Worm (Caenorhabditis elegans) whole organism, L4 larva: ENCODE data around the gene Y38C1AA.12.

Experiments
- F10B5.3 ChIP-seq: sonication (generic microtip); optimal IDR thresholded peaks from 2 replicates; lab custom pipeline; 2016; ENCODE audit warnings: mild to moderate bottlenecking, missing genetic modification characterization, missing compliant biosample characterization
- F49E8.2 ChIP-seq: sonication (generic microtip); optimal IDR thresholded peaks from 2 replicates; lab custom pipeline; 2016; ENCODE audit warnings: missing compliant biosample characterization, mild to moderate bottlenecking, missing genetic modification characterization, borderline replicate concordance
- Y75B8A.6 ChIP-seq: fragments of 200-800 bp; sonication (Bioruptor generic); IDR thresholded peaks from 2 replicates; pipeline ENCODE4 v1.3.6; 2022; ENCODE audit warnings: missing genetic modification reagents, missing genetic modification characterization, missing compliant biosample characterization
- ZK337.2 ChIP-seq: fragments of 200-800 bp; sonication (Bioruptor generic); IDR thresholded peaks from 2 replicates; pipeline ENCODE4 v1.3.6; 2022; ENCODE audit warnings: missing genetic modification reagents, missing genetic modification characterization, missing compliant biosample characterization
- aha-1 ChIP-seq: fragments of 150-350 bp; peaks from one replicate; lab custom pipeline; 2014; ENCODE audit warnings: missing biosample characterization, missing genetic modification characterization
- ama-1 ChIP-seq: fragments of 150-350 bp; optimal IDR thresholded peaks from 2 replicates; lab custom pipeline; 2014; ENCODE audit warnings: inconsistent platforms, mixed read lengths
- ceh-20 ChIP-seq: fragments of 200-800 bp; sonication (Bioruptor generic); IDR thresholded peaks from 2 replicates; pipeline ENCODE4 v1.3.6; 2022; ENCODE audit warnings: missing genetic modification reagents, missing genetic modification characterization, missing compliant biosample characterization
- ceh-28 ChIP-seq: fragments of 150-350 bp; optimal IDR thresholded peaks from 2 replicates; lab custom pipeline; 2014; ENCODE audit warnings: missing biosample characterization, missing genetic modification reagents, missing genetic modification characterization
- ceh-44 ChIP-seq: fragments of 200-800 bp; sonication (Bioruptor generic); IDR thresholded peaks from 2 replicates; pipeline ENCODE4 v1.3.6; 2022; ENCODE audit warnings: missing genetic modification reagents, missing genetic modification characterization, missing compliant biosample characterization
- ceh-62 ChIP-seq: sonication (generic microtip); optimal IDR thresholded peaks from 2 replicates; lab custom pipeline; 2017; ENCODE audit warnings: missing biosample characterization, missing genetic modification characterization
- ceh-82 ChIP-seq: sonication (generic microtip); optimal IDR thresholded peaks from 2 replicates; lab custom pipeline; 2017; ENCODE audit warnings: missing biosample characterization, missing genetic modification characterization
- cey-2 ChIP-seq: sonication (generic microtip); optimal IDR thresholded peaks from 3 replicates; lab custom pipeline; 2017; ENCODE audit warnings: missing genetic modification characterization, mild to moderate bottlenecking, missing compliant biosample characterization, antibody characterized with exemption, borderline replicate concordance; ENCODE audit not compliant: insufficient read depth
- daf-16 ChIP-seq, 3 experiments: sonication (generic microtip); optimal IDR thresholded peaks; 2 replicates each; lab custom pipeline; 2016 to 2017; ENCODE audit warnings: missing genetic modification characterization in 3 of 3, missing genetic modification reagents in 3 of 3, mild to moderate bottlenecking in 2 of 3, missing compliant biosample characterization in 2 of 3, missing biosample characterization in 1 of 3, moderate library complexity in 1 of 3
- dmd-9 ChIP-seq: fragments of 200-800 bp; sonication (Bioruptor generic); IDR thresholded peaks from 2 replicates; pipeline ENCODE4 v1.3.6; 2022; ENCODE audit warnings: missing genetic modification reagents, missing genetic modification characterization, missing compliant biosample characterization
- duxl-1 ChIP-seq: sonication (generic microtip); optimal IDR thresholded peaks from 2 replicates; lab custom pipeline; 2016; ENCODE audit warnings: mild to moderate bottlenecking, missing genetic modification characterization, moderate library complexity, missing compliant biosample characterization; ENCODE audit not compliant: poor library complexity
- egl-27 ChIP-seq: sonication (generic microtip); optimal IDR thresholded peaks from 3 replicates; lab custom pipeline; 2017; ENCODE audit warnings: missing biosample characterization, missing genetic modification reagents, missing genetic modification characterization
- fos-1 ChIP-seq: fragments of 150-350 bp; optimal IDR thresholded peaks from 2 replicates; lab custom pipeline; 2014; ENCODE audit warnings: missing biosample characterization, missing genetic modification characterization
- hif-1 ChIP-seq, 2 experiments: sonication (generic microtip); optimal IDR thresholded peaks; 2 replicates each; lab custom pipeline; 2016 to 2017; ENCODE audit warnings: missing compliant biosample characterization in 2 of 2, missing genetic modification characterization in 2 of 2, missing genetic modification reagents in 2 of 2, missing genotype in 2 of 2, mild to moderate bottlenecking in 1 of 2
- hlh-30 ChIP-seq: sonication (generic microtip); optimal IDR thresholded peaks from 2 replicates; lab custom pipeline; 2017; ENCODE audit warnings: antibody characterized with exemption, mild to moderate bottlenecking, missing genetic modification characterization, missing compliant biosample characterization; ENCODE audit not compliant: insufficient read depth
- hmg-1.1 ChIP-seq: fragments of 200-800 bp; sonication (Bioruptor generic); IDR thresholded peaks from 2 replicates; pipeline ENCODE4 v1.3.6; 2022; ENCODE audit warnings: missing genetic modification reagents, missing genetic modification characterization, missing compliant biosample characterization
- lim-7 ChIP-seq: fragments of 200-800 bp; sonication (Bioruptor generic); IDR thresholded peaks from 2 replicates; pipeline ENCODE4 v1.3.6; 2022; ENCODE audit warnings: missing genetic modification characterization, missing compliant biosample characterization
- madf-5 ChIP-seq, 2 experiments: fragments of 200-800 bp; sonication (Bioruptor generic); IDR thresholded peaks; 2 replicates each; pipeline ENCODE4 v1.3.6; 2022; ENCODE audit warnings: missing compliant biosample characterization in 2 of 2, missing genetic modification characterization in 2 of 2
- mdl-1 ChIP-seq, 2 experiments: fragments of 150-350 bp in 1 of 2; sonication (generic microtip) in 1 of 2; optimal IDR thresholded peaks; 2 replicates each; lab custom pipeline; 2014 to 2017; ENCODE audit warnings: missing biosample characterization in 2 of 2, missing genetic modification characterization in 2 of 2
- nhr-102 ChIP-seq: sonication (generic microtip); optimal IDR thresholded peaks from 2 replicates; lab custom pipeline; 2016; ENCODE audit warnings: mild to moderate bottlenecking, missing genetic modification characterization, moderate library complexity, missing compliant biosample characterization
- nhr-11 ChIP-seq: fragments of 150-350 bp; optimal IDR thresholded peaks from 2 replicates; lab custom pipeline; 2014; ENCODE audit warnings: missing biosample characterization, missing genetic modification characterization
- nhr-111 ChIP-seq: fragments of 200-800 bp; sonication (Bioruptor generic); optimal IDR thresholded peaks from 2 replicates; lab custom pipeline; 2018; ENCODE audit warnings: mild to moderate bottlenecking, missing genetic modification characterization, missing compliant biosample characterization
- nhr-237 ChIP-seq: sonication (generic microtip); optimal IDR thresholded peaks from 2 replicates; lab custom pipeline; 2017; ENCODE audit warnings: missing biosample characterization, missing genetic modification characterization
- nhr-28 ChIP-seq: fragments of 150-350 bp; optimal IDR thresholded peaks from 2 replicates; lab custom pipeline; 2014; ENCODE audit warnings: missing biosample characterization, missing genetic modification characterization
- set-16 ChIP-seq: fragments of 200-800 bp; sonication (Bioruptor generic); IDR thresholded peaks from 2 replicates; pipeline ENCODE4 v1.3.6; 2022; ENCODE audit warnings: missing genetic modification reagents, missing genetic modification characterization, missing compliant biosample characterization
- unc-39 ChIP-seq: sonication (generic microtip); optimal IDR thresholded peaks from 2 replicates; lab custom pipeline; 2017; ENCODE audit warnings: missing biosample characterization, missing genetic modification characterization
- zag-1 ChIP-seq: fragments of 150-350 bp; optimal IDR thresholded peaks from 2 replicates; lab custom pipeline; 2014; ENCODE audit warnings: missing biosample characterization, missing genetic modification characterization
- zfp-2 ChIP-seq: sonication (generic microtip); optimal IDR thresholded peaks from 2 replicates; lab custom pipeline; 2016; ENCODE audit warnings: mild to moderate bottlenecking, missing genetic modification characterization, missing compliant biosample characterization
- zfp-3 ChIP-seq: fragments of 200-800 bp; sonication (Bioruptor generic); conservative IDR thresholded peaks from 2 replicates; pipeline ENCODE4 v1.3.6; 2022; ENCODE audit warnings: missing genetic modification reagents, missing genetic modification characterization, missing compliant biosample characterization

Y38C1AA.12 gene

DNA sequence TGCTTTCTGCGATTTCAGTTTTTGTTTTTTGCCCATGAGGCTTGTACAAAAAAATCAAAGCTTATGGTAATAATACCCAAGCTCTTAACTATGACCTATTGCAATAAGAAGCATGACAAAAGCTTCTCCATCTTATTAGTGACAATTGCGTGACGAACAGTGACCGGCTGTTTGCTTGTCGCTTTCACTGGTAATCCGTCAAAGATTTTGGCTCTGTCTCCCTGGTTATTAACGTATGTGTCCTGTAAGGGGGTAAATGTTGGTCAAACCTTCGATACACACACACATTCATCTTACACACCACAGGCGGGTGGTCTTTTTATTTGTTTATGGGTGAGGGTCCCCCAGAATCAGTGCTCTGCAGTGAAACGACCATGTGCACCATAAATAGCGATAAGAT is 17.9 kb upstream of the Y38C1AA.12 start:
- TF ChIP-seq aha-1 (peak; percentile 56), ama-1 (lab: Kevin White, UChicago) (no peak)

ce11 chrIV:175698-176097 is 16.4 kb upstream of the Y38C1AA.12 start:
- TF ChIP-seq egl-27 (tag; lab: Kevin White, UChicago) (no peak), lim-7 (no peak), zfp-3 (0 out of 2 replicates have a peak, but pooled peaks have one; percentile 21), set-16 (GFP tag; lab: Robert Waterston, UW) (peak; percentile 66)

DNA sequence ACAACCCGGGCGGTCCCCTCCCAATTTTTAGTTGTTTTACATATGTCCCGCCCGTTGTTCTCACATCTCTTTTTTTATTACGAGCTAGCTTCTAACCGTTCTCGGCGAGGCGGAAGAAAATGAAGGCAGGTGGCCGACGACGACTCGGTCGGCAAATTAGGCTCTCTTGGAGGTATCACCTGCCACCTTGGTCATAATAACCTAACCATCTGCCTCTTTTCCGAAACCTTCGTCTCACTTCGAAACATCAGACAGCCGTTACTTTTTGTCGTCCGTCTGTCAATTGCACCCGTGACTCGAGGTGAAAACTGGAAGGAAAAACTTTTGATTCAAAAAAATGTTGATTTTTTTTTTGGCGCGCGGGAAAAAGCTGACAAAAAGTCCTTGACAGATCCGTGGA is 14.6 kb upstream of the Y38C1AA.12 start:
- TF ChIP-seq zfp-2 (tag; lab: Kevin White, UChicago): no peak
- no peak for TF ChIP-seq cey-2 (tag; lab: Kevin White, UChicago)
- no peak for TF ChIP-seq ceh-62 (tag; lab: Kevin White, UChicago)
- TF ChIP-seq ZK337.2 (GFP tag; lab: Robert Waterston, UW): no peak
- TF ChIP-seq egl-27 (tag; lab: Kevin White, UChicago): no peak
- no peak for TF ChIP-seq ceh-20
- TF ChIP-seq Y75B8A.6 (GFP tag; lab: Robert Waterston, UW): no peak
- no peak for TF ChIP-seq nhr-28
- TF ChIP-seq, all 104 proteins: peak for 0

DNA sequence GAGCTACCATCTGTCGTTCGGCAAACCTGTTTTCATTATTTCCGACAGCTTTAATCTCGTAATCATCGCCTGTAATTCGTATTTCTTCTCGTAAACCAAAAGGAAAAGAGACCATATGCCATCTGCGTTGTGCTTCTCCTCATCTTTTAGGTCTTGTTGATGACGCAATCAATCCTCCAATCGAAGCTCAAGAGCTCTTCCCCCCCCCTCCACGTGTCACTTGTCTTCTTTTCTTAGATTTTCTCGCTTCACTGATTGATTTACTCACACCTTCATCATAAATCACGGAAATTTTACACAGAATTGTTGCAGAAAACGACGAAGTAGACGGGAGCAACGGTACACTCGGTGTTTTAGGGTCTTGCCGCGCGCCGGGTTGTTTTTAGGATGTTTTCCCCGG is 13.4 kb upstream of the Y38C1AA.12 start, which contains the start of gene tcl-2:
tcl-2 (plus strand) TSS at position 388 of the 400 bp plus-strand sequence.
- no peak for TF ChIP-seq daf-16 (GFP tag; optimal IDR thresholded peaks at IDR 0.05; lab: Kevin White, UChicago)
- TF ChIP-seq daf-16 (tag; optimal IDR thresholded peaks at IDR 0.05; lab: Kevin White, UChicago): no peak
- TF ChIP-seq nhr-11 (tag; lab: Kevin White, UChicago): no peak
- no peak for TF ChIP-seq zfp-2 (tag; lab: Kevin White, UChicago)
- no peak for TF ChIP-seq hlh-30
- TF ChIP-seq unc-39: no peak
- no peak for TF ChIP-seq nhr-111
- TF ChIP-seq duxl-1: no peak
- no peak for TF ChIP-seq hmg-1.1 (GFP tag; lab: Robert Waterston, UW)
- no peak for TF ChIP-seq F10B5.3 (tag; lab: Kevin White, UChicago)
- no peak for TF ChIP-seq ceh-44 (GFP tag; lab: Robert Waterston, UW)
- TF ChIP-seq ZK337.2 (GFP tag; lab: Robert Waterston, UW): no peak
- TF ChIP-seq madf-5 (GFP tag; IDR thresholded peaks at IDR 0.05; lab: Robert Waterston, UW): no peak
- TF ChIP-seq ceh-82 (tag; lab: Kevin White, UChicago): no peak
- no peak for TF ChIP-seq nhr-102 (tag; lab: Kevin White, UChicago)
- TF ChIP-seq nhr-237 (tag; lab: Kevin White, UChicago): no peak
- TF ChIP-seq mdl-1 (tag; optimal IDR thresholded peaks at IDR 0.05; lab: Kevin White, UChicago): no peak

- TF ChIP-seq hif-1 (tag; optimal IDR thresholded peaks at IDR 0.05; lab: Kevin White, UChicago) (no peak), dmd-9 (GFP tag; lab: Robert Waterston, UW) (no peak), ama-1 (lab: Kevin White, UChicago) (no peak), duxl-1 (no peak), F49E8.2 (tag; lab: Kevin White, UChicago) (no peak), egl-27 (tag; lab: Kevin White, UChicago) (no peak), zag-1 (tag; lab: Kevin White, UChicago) (no peak), fos-1 (tag; lab: Kevin White, UChicago) (no peak), cey-2 (tag; lab: Kevin White, UChicago) (no peak), ceh-28 (tag; lab: Kevin White, UChicago) (no peak), daf-16 (GFP tag; optimal IDR thresholded peaks at IDR 0.05; lab: Kevin White, UChicago) (no peak), daf-16 (tag; optimal IDR thresholded peaks at IDR 0.05; lab: Kevin White, UChicago) (no peak)
These were observed 12.4 kb upstream of the Y38C1AA.12 start for ce11 chrIV:179700-180099.
